Worm (Caenorhabditis elegans) whole organism, young adult: ENCODE results near the gene fic-1.
A peak's percentile ranks its signal among the peaks of the same experiment; 100 is the strongest.

Experiments used
- B0019.2 ChIP-seq: fragments of 200-800 bp; sonication (Bioruptor generic); conservative IDR thresholded peaks from 2 replicates; pipeline ENCODE4 v1.3.6; 2022; ENCODE audit warnings: missing genetic modification reagents, missing genetic modification characterization, missing compliant biosample characterization
- B0035.1 ChIP-seq: sonication (generic microtip); optimal IDR thresholded peaks from 2 replicates; lab custom pipeline; 2016; ENCODE audit warnings: missing genetic modification characterization, mild to moderate bottlenecking, missing compliant biosample characterization, missing genotype, missing genetic modification reagents
- C06A6.2 ChIP-seq: fragments of 200-800 bp; sonication (Bioruptor generic); conservative IDR thresholded peaks from 2 replicates; pipeline ENCODE4 v1.3.6; 2022; ENCODE audit warnings: missing genetic modification characterization, missing compliant biosample characterization
- D2030.7 ChIP-seq: fragments of 200-800 bp; sonication (Bioruptor generic); IDR thresholded peaks from 2 replicates; pipeline ENCODE4 v1.3.6; 2022; ENCODE audit warnings: missing genetic modification reagents, missing genetic modification characterization, missing compliant biosample characterization
- F37B4.10 ChIP-seq: fragments of 200-800 bp; sonication (Bioruptor generic); IDR thresholded peaks from 2 replicates; pipeline ENCODE4 v1.3.6; 2022; ENCODE audit warnings: missing genetic modification characterization, missing compliant biosample characterization
- F49E8.2 ChIP-seq: sonication (generic microtip); optimal IDR thresholded peaks from 3 replicates; lab custom pipeline; 2017; ENCODE audit warnings: missing genetic modification characterization, mild to moderate bottlenecking, missing compliant biosample characterization, antibody characterized with exemption, moderate library complexity; ENCODE audit not compliant: insufficient read depth
- Y53G8AR.9 ChIP-seq: fragments of 200-800 bp; sonication (Bioruptor generic); conservative IDR thresholded peaks from 2 replicates; pipeline ENCODE4 v1.3.6; 2022; ENCODE audit warnings: missing genetic modification reagents, missing genetic modification characterization, missing compliant biosample characterization
- Y67H2A.10 ChIP-seq: fragments of 200-800 bp; sonication (Bioruptor generic); conservative IDR thresholded peaks from 2 replicates; pipeline ENCODE4 v1.3.6; 2022; ENCODE audit warnings: missing genetic modification reagents, missing genetic modification characterization, missing compliant biosample characterization
- Y79H2A.3 ChIP-seq: fragments of 200-800 bp; sonication (Bioruptor generic); conservative IDR thresholded peaks from 2 replicates; pipeline ENCODE4 v1.3.6; 2022; ENCODE audit warnings: missing genetic modification reagents, missing genetic modification characterization, missing compliant biosample characterization
- ZK185.1 ChIP-seq: sonication (generic microtip); optimal IDR thresholded peaks from 2 replicates; lab custom pipeline; 2016; ENCODE audit warnings: mild to moderate bottlenecking, missing genetic modification characterization, missing compliant biosample characterization; ENCODE audit not compliant: poor library complexity, severe bottlenecking
- athp-1 ChIP-seq: sonication (generic microtip); optimal IDR thresholded peaks from 2 replicates; lab custom pipeline; 2017; ENCODE audit warnings: mild to moderate bottlenecking, missing genetic modification characterization, missing compliant biosample characterization
- attf-3 ChIP-seq: fragments of 200-800 bp; sonication (Bioruptor generic); conservative IDR thresholded peaks from 2 replicates; pipeline ENCODE4 v1.3.6; 2022; ENCODE audit warnings: missing genetic modification reagents, missing genetic modification characterization, missing compliant biosample characterization
- attf-6 ChIP-seq: fragments of 200-800 bp; sonication (Bioruptor generic); IDR thresholded peaks from 2 replicates; pipeline ENCODE4 v1.3.6; 2022; ENCODE audit warnings: missing genetic modification reagents, missing genetic modification characterization, missing compliant biosample characterization
- ccch-3 ChIP-seq: fragments of 200-800 bp; sonication (Bioruptor generic); optimal IDR thresholded peaks from 2 replicates; lab custom pipeline; 2018; ENCODE audit warnings: mild to moderate bottlenecking, missing genetic modification characterization, missing compliant biosample characterization
- cebp-2 ChIP-seq: fragments of 200-800 bp; sonication (Bioruptor generic); IDR thresholded peaks from 2 replicates; pipeline ENCODE4 v1.3.6; 2022; ENCODE audit warnings: missing genetic modification characterization, missing compliant biosample characterization
- ceh-100 ChIP-seq: fragments of 200-800 bp; sonication (Bioruptor generic); IDR thresholded peaks from 2 replicates; pipeline ENCODE4 v1.3.6; 2022; ENCODE audit warnings: missing genetic modification reagents, missing genetic modification characterization, missing compliant biosample characterization
- ceh-40 ChIP-seq: fragments of 200-800 bp; sonication (Bioruptor generic); IDR thresholded peaks from 2 replicates; pipeline ENCODE4 v1.3.6; 2022; ENCODE audit warnings: missing genetic modification characterization, missing compliant biosample characterization
- ceh-79 ChIP-seq: sonication (generic microtip); optimal IDR thresholded peaks from 2 replicates; lab custom pipeline; 2017; ENCODE audit warnings: mild to moderate bottlenecking, missing genetic modification characterization, missing compliant biosample characterization
- ceh-91 ChIP-seq: fragments of 200-800 bp; sonication (Bioruptor generic); IDR thresholded peaks from 2 replicates; pipeline ENCODE4 v1.3.6; 2022; ENCODE audit warnings: missing genetic modification reagents, missing genetic modification characterization, missing compliant biosample characterization
- die-1 ChIP-seq: sonication (generic microtip); optimal IDR thresholded peaks from 2 replicates; lab custom pipeline; 2016; ENCODE audit warnings: missing genotype, mild to moderate bottlenecking, missing genetic modification characterization, missing compliant biosample characterization
- egrh-3 ChIP-seq: fragments of 200-800 bp; sonication (Bioruptor generic); IDR thresholded peaks from 2 replicates; pipeline ENCODE4 v1.3.6; 2022; ENCODE audit warnings: missing genetic modification reagents, missing genetic modification characterization, missing compliant biosample characterization
- fkh-3 ChIP-seq: sonication (generic microtip); optimal IDR thresholded peaks from 2 replicates; lab custom pipeline; 2016; ENCODE audit warnings: mild to moderate bottlenecking, missing genetic modification characterization, missing compliant biosample characterization
- hlh-26 ChIP-seq: fragments of 200-800 bp; sonication (Bioruptor generic); conservative IDR thresholded peaks from 2 replicates; pipeline ENCODE4 v1.3.6; 2022; ENCODE audit warnings: missing genetic modification reagents, missing genetic modification characterization, missing compliant biosample characterization
- hrde-1 ChIP-seq: sonication (generic microtip); optimal IDR thresholded peaks from 2 replicates; lab custom pipeline; 2016; ENCODE audit warnings: missing genetic modification characterization, mild to moderate bottlenecking, missing compliant biosample characterization, moderate library complexity, missing genotype, missing genetic modification reagents, borderline replicate concordance
- lag-1 ChIP-seq: fragments of 200-800 bp; sonication (Bioruptor generic); IDR thresholded peaks from 2 replicates; pipeline ENCODE4 v1.3.6; 2022; ENCODE audit warnings: missing genetic modification reagents, missing genetic modification characterization, missing compliant biosample characterization
- let-607 ChIP-seq, 2 experiments: fragments of 200-800 bp in 1 of 2; sonication (Bioruptor generic) in 1 of 2; sonication (generic microtip) in 1 of 2; optimal IDR thresholded peaks; 2 replicates each; lab custom pipeline; 2016 to 2018; ENCODE audit warnings: mild to moderate bottlenecking in 2 of 2, missing compliant biosample characterization in 2 of 2, missing genetic modification characterization in 2 of 2, moderate library complexity in 2 of 2, missing genotype in 1 of 2
- lin-35 ChIP-seq, 3 experiments: fragments of 150-350 bp in 2 of 3; sonication (generic microtip) in 1 of 3; optimal IDR thresholded peaks; 2 replicates each; lab custom pipeline; 2014 to 2018; ENCODE audit warnings: missing biosample characterization in 3 of 3, missing genetic modification characterization in 3 of 3, missing genetic modification reagents in 3 of 3
- lin-40 ChIP-seq: sonication (generic microtip); optimal IDR thresholded peaks from 2 replicates; lab custom pipeline; 2016; ENCODE audit warnings: missing genetic modification characterization, mild to moderate bottlenecking, missing compliant biosample characterization, missing genotype, missing genetic modification reagents
- lir-1 ChIP-seq: fragments of 200-800 bp; sonication (Bioruptor generic); conservative IDR thresholded peaks from 2 replicates; pipeline ENCODE4 v1.3.6; 2022; ENCODE audit warnings: missing genetic modification reagents, missing genetic modification characterization, missing compliant biosample characterization
- lsy-27 ChIP-seq: sonication (generic microtip); optimal IDR thresholded peaks from 2 replicates; lab custom pipeline; 2017; ENCODE audit warnings: missing genetic modification characterization, mild to moderate bottlenecking, missing compliant biosample characterization, antibody characterized with exemption, missing genotype, borderline replicate concordance; ENCODE audit not compliant: insufficient read depth
- madf-10 ChIP-seq: sonication (generic microtip); optimal IDR thresholded peaks from 2 replicates; lab custom pipeline; 2016; ENCODE audit warnings: mild to moderate bottlenecking, missing genetic modification characterization, missing compliant biosample characterization
- madf-3 ChIP-seq: fragments of 200-800 bp; sonication (Bioruptor generic); IDR thresholded peaks from 2 replicates; pipeline ENCODE4 v1.3.6; 2022; ENCODE audit warnings: missing genetic modification reagents, missing genetic modification characterization, missing compliant biosample characterization
- mcd-1 ChIP-seq: fragments of 200-800 bp; sonication (Bioruptor generic); IDR thresholded peaks from 2 replicates; pipeline ENCODE4 v1.3.6; 2022; ENCODE audit warnings: missing genetic modification reagents, missing genetic modification characterization, missing compliant biosample characterization
- mel-28 ChIP-seq: sonication (generic microtip); optimal IDR thresholded peaks from 2 replicates; lab custom pipeline; 2016; ENCODE audit warnings: borderline replicate concordance, mild to moderate bottlenecking, missing genetic modification characterization, missing compliant biosample characterization
- nfyb-1 ChIP-seq: fragments of 200-800 bp; sonication (Bioruptor generic); IDR thresholded peaks from 2 replicates; pipeline ENCODE4 v1.3.6; 2022; ENCODE audit warnings: missing genetic modification reagents, missing genetic modification characterization, missing compliant biosample characterization
- rcor-1 ChIP-seq: fragments of 200-800 bp; sonication (Bioruptor generic); IDR thresholded peaks from 2 replicates; pipeline ENCODE4 v1.3.6; 2022; ENCODE audit warnings: missing genetic modification reagents, missing genetic modification characterization, missing compliant biosample characterization
- rpc-1 ChIP-seq, 2 experiments: fragments of 150-350 bp in 1 of 2; sonication (generic microtip) in 1 of 2; optimal IDR thresholded peaks; 2 replicates each; lab custom pipeline; 2014 to 2018; ENCODE audit warnings: missing biosample characterization in 1 of 2, missing genetic modification characterization in 1 of 2, missing genetic modification reagents in 1 of 2, missing genotype in 1 of 2
- sdz-38 ChIP-seq: sonication (generic microtip); optimal IDR thresholded peaks from 2 replicates; lab custom pipeline; 2016; ENCODE audit warnings: missing genotype, missing genetic modification characterization, missing compliant biosample characterization
- snpc-1.1 ChIP-seq: sonication (generic microtip); optimal IDR thresholded peaks from 2 replicates; lab custom pipeline; 2017; ENCODE audit warnings: missing genetic modification characterization, mild to moderate bottlenecking, missing compliant biosample characterization, antibody characterized with exemption, moderate library complexity, missing genotype, missing genetic modification reagents; ENCODE audit not compliant: insufficient read depth
- sptf-2 ChIP-seq: fragments of 200-800 bp; sonication (Bioruptor generic); optimal IDR thresholded peaks from 2 replicates; lab custom pipeline; 2018; ENCODE audit warnings: mild to moderate bottlenecking, missing genetic modification characterization, missing compliant biosample characterization
- tlf-1 ChIP-seq: fragments of 200-800 bp; sonication (Bioruptor generic); optimal IDR thresholded peaks from 2 replicates; lab custom pipeline; 2018; ENCODE audit warnings: mild to moderate bottlenecking, missing genetic modification characterization, missing compliant biosample characterization
- unc-130 ChIP-seq: sonication (generic microtip); optimal IDR thresholded peaks from 2 replicates; lab custom pipeline; 2016; ENCODE audit warnings: missing genetic modification reagents, missing genetic modification characterization, missing compliant biosample characterization
- unc-62 ChIP-seq: fragments of 150-350 bp; optimal IDR thresholded peaks from 2 replicates; lab custom pipeline; 2014; ENCODE audit warnings: missing biosample characterization, missing genetic modification reagents, missing genetic modification characterization
- xnd-1 ChIP-seq: sonication (generic microtip); optimal IDR thresholded peaks from 2 replicates; lab custom pipeline; 2016; ENCODE audit warnings: missing genotype, missing genetic modification reagents, missing genetic modification characterization, missing compliant biosample characterization
- zfh-2 ChIP-seq: fragments of 200-800 bp; sonication (Bioruptor generic); conservative IDR thresholded peaks from 2 replicates; pipeline ENCODE4 v1.3.6; 2022; ENCODE audit warnings: missing genetic modification reagents, missing genetic modification characterization, missing compliant biosample characterization
- ztf-25 ChIP-seq: fragments of 200-800 bp; sonication (Bioruptor generic); IDR thresholded peaks from 2 replicates; pipeline ENCODE4 v1.3.6; 2022; ENCODE audit warnings: missing genetic modification reagents, missing genetic modification characterization, missing compliant biosample characterization

Gene fic-1

DNA sequence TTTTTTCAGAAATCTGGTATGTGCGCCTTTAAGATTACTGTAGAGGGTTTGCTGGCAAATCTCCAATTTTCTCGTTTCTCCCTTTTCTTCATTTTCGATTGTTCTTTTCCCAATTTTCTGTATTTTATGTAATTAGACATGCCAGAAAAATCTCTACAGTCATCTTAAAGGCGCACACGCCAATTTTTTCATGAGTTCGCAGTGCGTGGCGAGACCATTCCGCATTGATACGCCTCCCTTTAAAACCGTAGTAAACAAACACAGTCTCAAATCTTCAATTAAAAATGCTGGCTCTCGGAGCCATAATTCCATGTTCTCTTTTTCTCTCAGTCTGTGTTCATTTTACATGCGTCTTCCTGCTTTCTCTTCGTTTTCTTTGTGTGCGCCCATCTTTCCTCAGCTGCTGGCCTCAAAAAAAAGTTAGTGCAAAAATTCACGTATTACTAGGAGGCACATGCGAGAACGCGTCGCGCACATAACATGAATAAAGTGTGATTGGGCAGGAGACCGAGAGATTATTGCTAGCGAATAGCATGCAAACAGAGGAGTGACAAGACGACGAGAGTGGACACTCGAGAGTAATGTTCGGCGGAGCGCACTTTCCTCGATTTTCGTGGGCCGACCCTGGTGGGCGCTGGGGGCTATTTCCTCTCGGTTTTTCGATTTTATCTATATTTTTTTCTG is 18.2 kb upstream of the fic-1 start (continued):
- no peak for TF ChIP-seq Y53G8AR.9
- TF ChIP-seq rpc-1 (optimal IDR thresholded peaks at IDR 0.05; lab: Kevin White, UChicago), result no peak
- no peak for TF ChIP-seq rpc-1 (tag; optimal IDR thresholded peaks at IDR 0.05; lab: Kevin White, UChicago)
- TF ChIP-seq madf-3, result no peak
- no peak for TF ChIP-seq C06A6.2 (GFP tag; lab: Robert Waterston, UW)
- 0 out of 2 replicates have a peak, but pooled peaks have one; percentile 20 for TF ChIP-seq attf-3 (GFP tag; lab: Robert Waterston, UW)
- TF ChIP-seq snpc-1.1 (tag; lab: Kevin White, UChicago), result no peak
- TF ChIP-seq F49E8.2 (tag; lab: Kevin White, UChicago), result no peak
- no peak for TF ChIP-seq F37B4.10
- TF ChIP-seq let-607 (tag; optimal IDR thresholded peaks at IDR 0.05; lab: Kevin White, UChicago), result no peak
- TF ChIP-seq D2030.7 (GFP tag; lab: Robert Waterston, UW), result peak; percentile 14; the same call in 1 of the 2 replicates
- TF ChIP-seq hlh-26, result no peak
- TF ChIP-seq egrh-3 (GFP tag; lab: Robert Waterston, UW), result no peak
- no peak for TF ChIP-seq die-1
- no peak for TF ChIP-seq attf-6 (GFP tag; lab: Robert Waterston, UW)
- TF ChIP-seq cebp-2 (GFP tag; lab: Robert Waterston, UW), result no peak
- TF ChIP-seq lir-1 (GFP tag; lab: Robert Waterston, UW), result peak; percentile 74; the same call in 1 of the 2 replicates
- no peak for TF ChIP-seq sdz-38
- no peak for TF ChIP-seq rcor-1
- no peak for TF ChIP-seq unc-62 (GFP tag; lab: Kevin White, UChicago)
- TF ChIP-seq madf-10 (tag; lab: Kevin White, UChicago), result peak; percentile 44
- no peak for TF ChIP-seq Y79H2A.3 (GFP tag; lab: Robert Waterston, UW)
- no peak for TF ChIP-seq ztf-25 (GFP tag; lab: Robert Waterston, UW)
- TF ChIP-seq tlf-1 (GFP tag; lab: Kevin White, UChicago), result no peak
- TF ChIP-seq hrde-1, result no peak
- TF ChIP-seq B0019.2, result no peak
- no peak for TF ChIP-seq B0035.1 (tag; lab: Kevin White, UChicago)
- no peak for TF ChIP-seq ceh-40
- no peak for TF ChIP-seq fkh-3
- TF ChIP-seq lin-35 (GFP tag; optimal IDR thresholded peaks at IDR 0.05; lab: Kevin White, UChicago), result peak in 1 of 3 experiments; percentile 28
- no peak for TF ChIP-seq ccch-3
- no peak for TF ChIP-seq lag-1 (GFP tag; lab: Robert Waterston, UW)
- peak; percentile 85 for TF ChIP-seq zfh-2 (GFP tag; lab: Robert Waterston, UW)
- TF ChIP-seq ceh-100 (GFP tag; lab: Robert Waterston, UW), result no peak
- TF ChIP-seq sptf-2, result no peak
- TF ChIP-seq lin-40 (tag; lab: Kevin White, UChicago), result peak; percentile 75
- no peak for TF ChIP-seq ceh-79 (tag; lab: Kevin White, UChicago)
- peak; percentile 68 for TF ChIP-seq ceh-91 (GFP tag; lab: Robert Waterston, UW)
- TF ChIP-seq nfyb-1 (GFP tag; lab: Robert Waterston, UW), result peak; percentile 62; the same call in 1 of the 2 replicates
- TF ChIP-seq xnd-1, result peak; percentile 70
- TF ChIP-seq mcd-1 (GFP tag; lab: Robert Waterston, UW), result peak; percentile 81
- TF ChIP-seq athp-1 (tag; lab: Kevin White, UChicago), result no peak
- no peak for TF ChIP-seq ZK185.1
- TF ChIP-seq Y67H2A.10, result no peak
- no peak for TF ChIP-seq lsy-27
- TF ChIP-seq unc-130 (GFP tag; lab: Kevin White, UChicago), result no peak
- TF ChIP-seq mel-28 (tag; lab: Kevin White, UChicago), result no peak
